Fruit fly (Drosophila melanogaster) whole organism, embryonic: Measurements from ENCODE around the gene CG34303.
A peak's percentile ranks its signal among the peaks of the same experiment; 100 is the strongest.

Source experiments
- Atf6 ChIP-seq: fragments of 200-800 bp; sonication (Bioruptor generic); IDR thresholded peaks from 2 replicates; pipeline ENCODE4 v1.3.6; 2022; ENCODE audit warnings: missing biosample characterization, missing genetic modification characterization
- CG12155 ChIP-seq: fragments of 200-800 bp; sonication (Bioruptor generic); optimal IDR thresholded peaks from 3 replicates; lab custom pipeline; 2016; ENCODE audit warnings: missing biosample characterization, missing genetic modification characterization
- CG12236 ChIP-seq: fragments of 200-800 bp; sonication (Bioruptor generic); optimal IDR thresholded peaks from 2 replicates; lab custom pipeline; 2016; ENCODE audit warnings: missing biosample characterization, missing genetic modification characterization
- CG12299 ChIP-seq: fragments of 200-800 bp; sonication (Bioruptor generic); optimal IDR thresholded peaks from 2 replicates; lab custom pipeline; 2018; ENCODE audit warnings: missing biosample characterization, mild to moderate bottlenecking, missing genetic modification characterization
- CG12659 ChIP-seq: fragments of 200-800 bp; sonication (Bioruptor generic); optimal IDR thresholded peaks from 3 replicates; lab custom pipeline; 2017; ENCODE audit warnings: mild to moderate bottlenecking, missing biosample characterization, missing genetic modification reagents, missing genetic modification characterization
- CG12744 ChIP-seq: fragments of 200-800 bp; sonication (Bioruptor generic); optimal IDR thresholded peaks from 2 replicates; lab custom pipeline; 2016; ENCODE audit warnings: missing biosample characterization, missing genetic modification characterization
- CG12769 ChIP-seq: fragments of 200-800 bp; sonication (Bioruptor generic); optimal IDR thresholded peaks from 2 replicates; lab custom pipeline; 2019; ENCODE audit warnings: missing biosample characterization, mild to moderate bottlenecking, missing genetic modification characterization, moderate library complexity
- CG13296 ChIP-seq: fragments of 200-800 bp; sonication (Bioruptor generic); optimal IDR thresholded peaks from 3 replicates; lab custom pipeline; 2018; ENCODE audit warnings: missing biosample characterization, mild to moderate bottlenecking, missing genetic modification characterization
- CG14710 ChIP-seq: fragments of 200-800 bp; sonication (Bioruptor generic); optimal IDR thresholded peaks from 3 replicates; lab custom pipeline; 2019; ENCODE audit warnings: missing biosample characterization, mild to moderate bottlenecking, missing genetic modification characterization, moderate library complexity
- CG17186 ChIP-seq: fragments of 200-800 bp; sonication (Bioruptor generic); optimal IDR thresholded peaks from 3 replicates; lab custom pipeline; 2017; ENCODE audit warnings: missing biosample characterization, missing genetic modification reagents, missing genetic modification characterization
- CG17328 ChIP-seq: fragments of 200-800 bp; sonication (Bioruptor generic); IDR thresholded peaks from 2 replicates; pipeline ENCODE4 v1.3.6; 2022; ENCODE audit warnings: missing biosample characterization, missing genetic modification characterization
- CG17359 ChIP-seq: fragments of 200-800 bp; sonication (Bioruptor generic); optimal IDR thresholded peaks from 3 replicates; lab custom pipeline; 2018; ENCODE audit warnings: missing biosample characterization, mild to moderate bottlenecking, missing genetic modification characterization, moderate library complexity
- CG42726 ChIP-seq: fragments of 200-800 bp; sonication (Bioruptor generic); IDR thresholded peaks from 2 replicates; pipeline ENCODE4 v1.3.6; 2022; ENCODE audit warnings: missing biosample characterization, missing genetic modification characterization; ENCODE audit not compliant: partially characterized antibody
- CG7271 ChIP-seq: fragments of 200-800 bp; sonication (Bioruptor generic); optimal IDR thresholded peaks from 2 replicates; lab custom pipeline; 2018; ENCODE audit warnings: missing biosample characterization, mild to moderate bottlenecking, missing genetic modification characterization, moderate library complexity
- CG7556 ChIP-seq: fragments of 200-800 bp; sonication (Bioruptor generic); optimal IDR thresholded peaks from 2 replicates; lab custom pipeline; 2017; ENCODE audit warnings: missing biosample characterization, mild to moderate bottlenecking, missing genetic modification characterization
- CG7963 ChIP-seq: fragments of 200-800 bp; sonication (Bioruptor generic); IDR thresholded peaks from 3 replicates; pipeline ENCODE4 v1.3.6; 2022; ENCODE audit warnings: missing biosample characterization, missing genetic modification characterization; ENCODE audit not compliant: partially characterized antibody
- CG8924 ChIP-seq: fragments of 200-800 bp; optimal IDR thresholded peaks from 3 replicates; lab custom pipeline; 2019; ENCODE audit warnings: missing biosample characterization, mild to moderate bottlenecking, missing genetic modification characterization, moderate library complexity
- CoRest ChIP-seq: fragments of 200-800 bp; sonication (Bioruptor generic); optimal IDR thresholded peaks from 3 replicates; lab custom pipeline; 2018; ENCODE audit warnings: missing biosample characterization, mild to moderate bottlenecking, missing genetic modification characterization, moderate library complexity
- D19B ChIP-seq: fragments of 200-800 bp; sonication (Bioruptor generic); optimal IDR thresholded peaks from 2 replicates; lab custom pipeline; 2017; ENCODE audit warnings: missing biosample characterization, mild to moderate bottlenecking, missing genetic modification characterization
- Deaf1 ChIP-seq: fragments of 200-800 bp; optimal IDR thresholded peaks from 3 replicates; lab custom pipeline; 2019; ENCODE audit warnings: missing biosample characterization, mild to moderate bottlenecking, missing genetic modification characterization, moderate library complexity
- H15 ChIP-seq: fragments of 200-800 bp; sonication (Bioruptor generic); IDR thresholded peaks from 3 replicates; pipeline ENCODE4 v1.3.6; 2022; ENCODE audit warnings: missing biosample characterization, missing genetic modification characterization
- HLHmδ ChIP-seq: fragments of 200-800 bp; sonication (Bioruptor generic); optimal IDR thresholded peaks from 2 replicates; lab custom pipeline; 2018; ENCODE audit warnings: missing biosample characterization, mild to moderate bottlenecking, missing genetic modification characterization, moderate library complexity
- Hr39 ChIP-seq: fragments of >200 bp; optimal IDR thresholded peaks from 2 replicates; lab custom pipeline; 2017
- Nf-YA ChIP-seq: fragments of 200-800 bp; sonication (Bioruptor generic); IDR thresholded peaks from 2 replicates; pipeline ENCODE4 v1.3.6; 2022; ENCODE audit warnings: missing biosample characterization, missing genetic modification characterization
- Opbp ChIP-seq: fragments of 200-800 bp; sonication (Bioruptor generic); IDR thresholded peaks from 3 replicates; pipeline ENCODE4 v1.3.6; 2022; ENCODE audit warnings: missing biosample characterization, missing genetic modification characterization; ENCODE audit not compliant: partially characterized antibody
- Tbp ChIP-seq: fragments of >200 bp; optimal IDR thresholded peaks from 2 replicates; lab custom pipeline; 2018; ENCODE audit warnings: missing biosample characterization, missing genetic modification characterization
- Xbp1 ChIP-seq: fragments of 200-800 bp; sonication (Bioruptor generic); optimal IDR thresholded peaks from 3 replicates; lab custom pipeline; 2016; ENCODE audit warnings: missing biosample characterization, mild to moderate bottlenecking, missing genetic modification characterization
- cas ChIP-seq: fragments of 200-800 bp; sonication (Bioruptor generic); IDR thresholded peaks from 2 replicates; pipeline ENCODE4 v1.3.6; 2022; ENCODE audit warnings: missing biosample characterization, missing genetic modification characterization
- cato ChIP-seq: fragments of 200-800 bp; sonication (Bioruptor generic); optimal IDR thresholded peaks from 2 replicates; lab custom pipeline; 2016; ENCODE audit warnings: missing biosample characterization, missing genetic modification characterization, borderline replicate concordance
- caup ChIP-seq: fragments of 200-800 bp; sonication (Bioruptor generic); optimal IDR thresholded peaks from 3 replicates; lab custom pipeline; 2017; ENCODE audit warnings: missing biosample characterization, mild to moderate bottlenecking, missing genetic modification characterization, moderate library complexity; ENCODE audit not compliant: severe bottlenecking
- chn ChIP-seq: fragments of 200-800 bp; sonication (Bioruptor generic); optimal IDR thresholded peaks from 2 replicates; lab custom pipeline; 2016; ENCODE audit warnings: missing biosample characterization, missing genetic modification characterization
- corto ChIP-seq: fragments of 200-800 bp; sonication (Bioruptor generic); optimal IDR thresholded peaks from 2 replicates; lab custom pipeline; 2016; ENCODE audit warnings: missing biosample characterization, mild to moderate bottlenecking, missing genetic modification characterization, moderate library complexity
- da ChIP-seq: fragments of 200-800 bp; sonication (Bioruptor generic); optimal IDR thresholded peaks from 2 replicates; lab custom pipeline; 2016; ENCODE audit warnings: missing biosample characterization, missing genetic modification characterization
- dmrt99B ChIP-seq: fragments of 200-800 bp; sonication (Bioruptor generic); optimal IDR thresholded peaks from 2 replicates; lab custom pipeline; 2018; ENCODE audit warnings: missing biosample characterization, mild to moderate bottlenecking, missing genetic modification characterization, moderate library complexity
- dpn ChIP-seq, 2 experiments: fragments of 200-800 bp; sonication (Bioruptor generic); optimal IDR thresholded peaks; 3 replicates each; lab custom pipeline; 2016; ENCODE audit warnings: missing biosample characterization in 2 of 2, missing genetic modification characterization in 2 of 2
- hb ChIP-seq: fragments of 200-800 bp; sonication (Bioruptor generic); IDR thresholded peaks from 3 replicates; pipeline ENCODE4 v1.3.6; 2022; ENCODE audit warnings: missing biosample characterization, missing genetic modification characterization; ENCODE audit not compliant: partially characterized antibody
- inv ChIP-seq: fragments of 200-800 bp; sonication (Bioruptor generic); IDR thresholded peaks from 2 replicates; pipeline ENCODE4 v1.3.6; 2022; ENCODE audit warnings: missing biosample characterization, missing genetic modification characterization; ENCODE audit not compliant: partially characterized antibody
- otp ChIP-seq: fragments of 200-800 bp; sonication (Bioruptor generic); IDR thresholded peaks from 3 replicates; pipeline ENCODE4, ENCODE4 v1.3.6; 2022; ENCODE audit warnings: missing biosample characterization, missing genetic modification characterization
- pb ChIP-seq: fragments of 200-800 bp; sonication (Bioruptor generic); optimal IDR thresholded peaks from 3 replicates; lab custom pipeline; 2016; ENCODE audit warnings: missing biosample characterization, missing genetic modification characterization
- pfk ChIP-seq: fragments of 200-800 bp; sonication (Bioruptor generic); optimal IDR thresholded peaks from 2 replicates; lab custom pipeline; 2018; ENCODE audit warnings: missing biosample characterization, mild to moderate bottlenecking, missing genetic modification characterization, moderate library complexity
- phol ChIP-seq: fragments of 200-800 bp; sonication (Bioruptor generic); optimal IDR thresholded peaks from 3 replicates; lab custom pipeline; 2018; ENCODE audit warnings: missing biosample characterization, mild to moderate bottlenecking, missing genetic modification characterization, moderate library complexity
- pnt ChIP-seq: fragments of 200-800 bp; sonication (Bioruptor generic); optimal IDR thresholded peaks from 3 replicates; lab custom pipeline; 2016; ENCODE audit warnings: missing biosample characterization, missing genetic modification characterization
- prd ChIP-seq, 3 experiments: fragments of >200 bp in 2 of 3; fragments of 200-800 bp in 1 of 3; sonication (Bioruptor generic) in 1 of 3; optimal IDR thresholded peaks in 2 of 3; IDR thresholded peaks in 1 of 3; 2 replicates in 2 of 3; 3 replicates in 1 of 3; pipeline versions ENCODE4 v1.3.6 to Lab custom; 2017 to 2022; ENCODE audit warnings: missing biosample characterization in 1 of 3, missing genetic modification characterization in 1 of 3
- ro ChIP-seq: fragments of 200-800 bp; sonication (Bioruptor generic); IDR thresholded peaks from 2 replicates; pipeline ENCODE4 v1.3.6; 2022; ENCODE audit warnings: missing biosample characterization, missing genetic modification characterization
- trem ChIP-seq: fragments of 200-800 bp; optimal IDR thresholded peaks from 3 replicates; lab custom pipeline; 2019; ENCODE audit warnings: missing biosample characterization, mild to moderate bottlenecking, missing genetic modification characterization, moderate library complexity
- vvl ChIP-seq: fragments of 200-800 bp; sonication (Bioruptor generic); IDR thresholded peaks from 2 replicates; pipeline ENCODE4 v1.3.6; 2022; ENCODE audit warnings: missing biosample characterization, missing genetic modification characterization
- wek ChIP-seq: fragments of 200-800 bp; sonication (Bioruptor generic); optimal IDR thresholded peaks from 3 replicates; lab custom pipeline; 2018; ENCODE audit warnings: missing biosample characterization, mild to moderate bottlenecking, missing genetic modification characterization, moderate library complexity

CG34303 gene

DNA sequence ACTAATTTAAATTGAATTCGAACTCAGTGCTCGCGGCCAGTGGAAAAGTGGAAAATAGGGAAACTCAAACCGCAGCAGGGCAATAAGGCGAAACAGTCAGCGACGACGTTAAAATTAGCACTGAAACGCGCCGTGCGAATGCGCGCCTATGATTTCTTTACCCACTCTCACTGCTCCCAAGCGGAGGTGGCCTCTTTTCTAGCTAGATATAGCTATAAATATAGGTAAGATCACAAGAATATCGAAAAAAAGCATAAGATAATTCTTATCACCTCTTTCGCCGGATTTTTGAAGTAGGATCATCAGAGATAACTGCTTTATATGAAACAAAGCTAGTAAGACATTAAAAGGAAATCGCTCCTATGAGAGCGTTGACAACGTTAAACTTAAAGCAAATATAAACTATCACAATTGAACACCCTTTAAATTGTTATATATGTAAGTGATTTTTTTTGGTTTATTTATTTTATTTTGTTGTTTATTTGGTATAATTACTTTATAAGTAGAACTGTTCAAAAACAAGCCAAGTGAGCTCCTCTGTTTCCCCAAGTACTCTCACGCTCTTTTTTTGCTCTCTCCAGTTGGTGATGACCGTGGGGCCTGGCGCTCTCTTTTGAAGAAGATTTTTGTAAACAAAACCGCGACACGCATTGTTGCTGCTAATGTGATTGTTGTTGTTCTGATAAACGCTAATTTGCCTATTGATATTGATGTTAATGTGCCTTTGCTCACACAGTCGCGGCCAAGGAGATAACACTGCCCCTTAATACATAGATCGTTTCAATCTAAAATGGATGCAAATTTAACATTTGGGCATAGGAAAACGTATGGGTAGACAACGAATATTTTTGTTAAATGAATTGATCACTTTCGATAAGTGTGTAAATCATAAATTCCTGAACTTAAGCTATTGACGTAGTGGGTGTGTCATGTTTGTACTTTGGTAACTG, 11.8 kb downstream of the CG34303 start, which contains the start of gene tws (continued):
- TF ChIP-seq CG12236 (GFP tag; lab: Kevin White, UChicago) (peak; percentile 35), CG13296 (GFP tag; lab: Kevin White, UChicago) (peak; percentile 10), cas (peak; percentile 28; the same call in 1 of the 2 replicates), caup (GFP tag; lab: Kevin White, UChicago) (peak; percentile 23), CG7271 (no peak), CG17359 (tag; lab: Kevin White, UChicago) (peak; percentile 48), phol (tag; lab: Kevin White, UChicago) (peak; percentile 33), inv (GFP tag; lab: Robert Waterston, UW) (no peak), CG7963 (GFP tag; lab: Robert Waterston, UW) (no peak), Opbp (GFP tag; lab: Robert Waterston, UW) (0 out of 3 replicates have a peak, but pooled peaks have one; percentile 31), Atf6 (GFP tag; lab: Robert Waterston, UW) (peak; percentile 74), CG8924 (tag; lab: Kevin White, UChicago) (peak; percentile 47), cato (no peak), corto (GFP tag; lab: Kevin White, UChicago) (peak; percentile 30), hb (GFP tag; lab: Robert Waterston, UW) (no peak), CG12744 (peak; percentile 32), Hr39 (lab: Kevin White, UChicago) (no peak), Tbp (GFP tag; lab: Kevin White, UChicago) (no peak), HLHmδ (GFP tag; lab: Kevin White, UChicago) (no peak), pb (GFP tag; lab: Kevin White, UChicago) (peak; percentile 50), CG12659 (GFP tag; lab: Kevin White, UChicago) (peak; percentile 44), CG12299 (tag; lab: Kevin White, UChicago) (no peak), CoRest (tag; lab: Kevin White, UChicago) (peak; percentile 66), ro (GFP tag; lab: Robert Waterston, UW) (no peak), CG7556 (GFP tag; lab: Kevin White, UChicago) (peak; percentile 76), CG14710 (tag; lab: Kevin White, UChicago) (peak; percentile 0), otp (GFP tag; lab: Robert Waterston, UW) (peak; percentile 75), wek (GFP tag; lab: Kevin White, UChicago) (peak; percentile 67), dpn (GFP tag; optimal IDR thresholded peaks at IDR 0.05; lab: Kevin White, UChicago) (peak in 1 of 2 experiments; percentile 48), Nf-YA (no peak), chn (GFP tag; lab: Kevin White, UChicago) (no peak), CG12769 (tag; lab: Kevin White, UChicago) (peak; percentile 83), trem (no peak), pnt (GFP tag; lab: Kevin White, UChicago) (peak; percentile 4), da (GFP tag; lab: Kevin White, UChicago) (no peak), D19B (GFP tag; lab: Kevin White, UChicago) (peak; percentile 28), CG17186 (no peak), H15 (GFP tag; lab: Robert Waterston, UW) (peak; percentile 23; the same call in 1 of the 3 replicates), Xbp1 (GFP tag; lab: Kevin White, UChicago) (peak; percentile 39), dmrt99B (tag; lab: Kevin White, UChicago) (peak; percentile 48), CG42726 (no peak), CG12155 (GFP tag; lab: Kevin White, UChicago) (no peak), CG17328 (GFP tag; lab: Robert Waterston, UW) (peak; percentile 23; the same call in 1 of the 2 replicates), vvl (GFP tag; lab: Robert Waterston, UW) (peak; percentile 87), pfk (GFP tag; lab: Kevin White, UChicago) (no peak), prd (optimal IDR thresholded peaks at IDR 0.05; lab: Kevin White, UChicago) (no peak), prd (GFP tag; IDR thresholded peaks at IDR 0.05; lab: Robert Waterston, UW) (peak; percentile 33; the same call in 1 of the 3 replicates), Deaf1 (tag; lab: Kevin White, UChicago) (peak; percentile 24)
